Worm (Caenorhabditis elegans): Measurements from ENCODE around the gene H14N18.4.
"Not testable (repeated sequence)": the region's sequence is repeated elsewhere in the genome, so short reads cannot be mapped to it uniquely, and the experiment has no call there.

Gene H14N18.4

DNA sequence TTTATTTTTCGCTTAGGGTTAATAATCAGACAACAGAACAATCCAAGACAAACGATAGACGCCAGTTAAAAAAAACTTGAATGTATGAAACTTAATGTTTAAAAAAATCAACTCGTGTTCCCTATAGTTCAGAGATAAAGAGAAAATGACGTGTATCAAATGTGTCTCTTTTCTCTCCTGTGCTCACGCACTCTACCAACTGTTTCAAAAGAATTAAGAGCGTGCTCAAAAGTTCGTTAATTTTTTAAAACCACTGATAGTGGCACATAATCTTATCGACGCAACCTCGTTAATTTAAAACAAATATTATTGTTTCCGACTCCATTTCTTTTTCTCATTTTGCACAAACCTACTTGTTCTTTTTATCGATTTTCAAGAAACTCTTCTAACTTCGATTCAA, 23.1 kb downstream of the H14N18.4 start:
- peak; percentile 93 for TF ChIP-seq elt-2 (tag; optimal IDR thresholded peaks at IDR 0.05)
- no peak for TF ChIP-seq sea-2 (GFP tag; optimal IDR thresholded peaks at IDR 0.05)
- TF ChIP-seq pha-4 (tag; optimal IDR thresholded peaks at IDR 0.05) = peak; percentile 33
- TF ChIP-seq nfya-1 (tag; optimal IDR thresholded peaks at IDR 0.05; ENCODE audit: insufficient read depth) = no peak
- peak; percentile 28 for TF ChIP-seq egl-27 (tag; optimal IDR thresholded peaks at IDR 0.05)
- TF ChIP-seq pqm-1 (tag; optimal IDR thresholded peaks at IDR 0.05) = peak; percentile 87
- TF ChIP-seq nhr-28 (tag; optimal IDR thresholded peaks at IDR 0.05) = no peak

DNA sequence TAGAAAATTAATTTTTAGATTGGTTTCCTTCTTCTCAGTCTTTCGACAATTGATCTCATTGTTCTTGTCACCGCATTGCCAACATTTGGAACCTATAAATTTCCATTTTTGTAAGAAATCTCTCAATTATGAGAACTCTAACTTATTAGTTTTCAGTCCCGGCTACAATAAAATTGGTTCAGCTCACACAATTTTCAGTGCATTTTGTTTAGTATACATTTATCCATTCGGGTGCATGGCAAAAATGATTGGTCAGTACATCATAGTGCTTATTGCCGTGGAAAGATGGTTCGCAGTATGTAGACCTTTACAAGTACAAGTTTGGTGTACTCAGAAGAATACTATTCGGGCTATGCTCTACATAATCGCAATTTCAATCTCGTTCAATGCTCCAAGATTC, 24.9 kb downstream of the H14N18.4 start:
- TF ChIP-seq ama-1 (optimal IDR thresholded peaks at IDR 0.05) (no peak), nhr-28 (tag; optimal IDR thresholded peaks at IDR 0.05) (no peak), lin-15B (tag; optimal IDR thresholded peaks at IDR 0.05) (no peak), nfya-1 (tag; optimal IDR thresholded peaks at IDR 0.05; ENCODE audit: insufficient read depth) (no peak)

DNA sequence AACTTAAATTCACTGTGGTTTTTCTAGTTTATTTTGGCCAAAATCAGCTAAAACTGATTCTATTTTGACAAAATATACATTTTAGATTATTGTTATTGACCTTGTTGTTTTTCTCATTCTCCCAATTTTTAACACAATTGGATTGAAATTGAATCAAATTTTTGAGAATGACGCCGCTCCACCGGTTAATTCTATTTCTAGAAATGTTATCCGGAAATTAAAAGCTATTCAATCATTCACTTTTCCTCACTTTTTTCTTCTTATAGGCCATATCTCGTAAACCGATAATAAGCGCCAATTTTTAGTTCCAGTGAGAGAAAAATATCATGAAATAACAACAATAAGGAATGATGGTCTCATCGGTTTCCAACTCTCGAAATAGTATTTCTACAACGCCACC, 26.1 kb downstream of the H14N18.4 start, which contains the start of gene frpr-12:
TSS of gene frpr-12 (plus strand) at position 301 of the 400 bp plus-strand sequence.
- no peak for TF ChIP-seq nfya-1 (tag; optimal IDR thresholded peaks at IDR 0.05; ENCODE audit: insufficient read depth)
- no peak for TF ChIP-seq nhr-67 (tag; optimal IDR thresholded peaks at IDR 0.05)
- TF ChIP-seq egl-5 (tag; optimal IDR thresholded peaks at IDR 0.05) = no peak
- no peak for TF ChIP-seq lin-15B (tag; optimal IDR thresholded peaks at IDR 0.05)
- TF ChIP-seq nhr-12 (tag; optimal IDR thresholded peaks at IDR 0.05) = no peak
- no peak for TF ChIP-seq elt-3 (tag; optimal IDR thresholded peaks at IDR 0.05)

DNA sequence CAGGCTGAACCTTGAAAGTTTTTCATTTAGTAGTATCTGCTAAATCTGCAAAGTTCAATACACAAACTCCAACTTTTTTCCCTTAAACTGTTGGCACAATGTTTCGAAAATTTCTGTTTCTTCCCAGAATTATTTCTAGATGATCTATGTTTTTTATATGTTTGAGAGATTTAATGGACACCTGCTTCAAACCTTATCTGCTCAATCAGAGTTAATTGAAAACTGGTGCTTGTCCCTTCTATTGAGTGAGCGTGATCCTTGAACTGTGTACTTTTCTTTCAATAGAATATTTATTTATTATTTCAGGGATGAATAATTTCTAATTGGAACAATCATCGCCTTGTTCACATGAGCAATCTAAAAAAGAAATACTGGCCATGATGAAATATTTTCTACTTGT, 30.0 kb downstream of the H14N18.4 start, which contains the start of gene frpr-13:
TSS of gene frpr-13 (plus strand) at position 301 of the 400 bp plus-strand sequence.
- TF ChIP-seq nhr-12 (tag; optimal IDR thresholded peaks at IDR 0.05) (no peak), ztf-4 (tag; optimal IDR thresholded peaks at IDR 0.05) (no peak), nhr-237 (tag; optimal IDR thresholded peaks at IDR 0.05) (no peak), nhr-25 (tag; optimal IDR thresholded peaks at IDR 0.05) (no peak), R02D3.7 (tag; optimal IDR thresholded peaks at IDR 0.05) (no peak), nhr-11 (tag; optimal IDR thresholded peaks at IDR 0.05) (no peak), jun-1 (tag; optimal IDR thresholded peaks at IDR 0.05) (no peak), daf-12 (tag; optimal IDR thresholded peaks at IDR 0.05) (no peak), mml-1 (tag; optimal IDR thresholded peaks at IDR 0.05) (no peak), ceh-82 (tag; optimal IDR thresholded peaks at IDR 0.05) (no peak), pqm-1 (tag; optimal IDR thresholded peaks at IDR 0.05) (no peak), ama-1 (optimal IDR thresholded peaks at IDR 0.05) (no peak), snpc-4 (tag; optimal IDR thresholded peaks at IDR 0.05) (no peak), ceh-9 (tag; optimal IDR thresholded peaks at IDR 0.05) (no peak), fkh-2 (tag; optimal IDR thresholded peaks at IDR 0.05) (no peak), eor-1 (tag; optimal IDR thresholded peaks at IDR 0.05) (no peak)

DNA sequence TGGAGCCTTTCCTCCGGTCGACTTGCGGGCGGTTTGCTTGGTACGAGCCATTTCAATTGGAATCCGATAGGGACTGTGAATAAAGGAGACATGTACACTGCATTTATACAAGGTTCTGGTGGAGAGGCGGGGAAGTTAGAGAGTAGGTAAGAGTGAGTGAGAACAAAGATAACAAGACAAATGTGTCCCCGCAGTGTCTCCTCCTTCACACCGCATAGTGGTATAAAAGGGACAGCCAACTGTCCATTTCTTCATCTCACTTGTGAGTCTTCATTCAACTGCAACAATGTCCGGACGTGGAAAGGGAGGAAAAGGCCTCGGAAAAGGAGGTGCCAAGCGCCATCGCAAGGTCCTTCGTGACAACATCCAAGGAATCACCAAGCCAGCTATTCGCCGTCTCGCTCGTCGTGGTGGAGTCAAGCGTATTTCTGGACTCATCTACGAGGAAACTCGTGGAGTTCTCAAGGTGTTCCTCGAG, 30.8 kb downstream of the H14N18.4 start, which contains the start of the genes his-17 and his-18:
TSS of gene his-17 (minus strand) at position 51 of the 478 bp plus-strand sequence.
TSS of gene his-18 (plus strand) at position 287 of the 478 bp plus-strand sequence.
- TF ChIP-seq jun-1, lsy-12, pha-4 (tag; optimal IDR thresholded peaks at IDR 0.05): not testable (repeated sequence)

Measured in whole organism, L3 larva.